Worm (Caenorhabditis elegans) whole organism, L4 larva: ENCODE measurements around the gene C49C3.15.

Experiments
- T26A8.4 ChIP-seq: fragments of 200-800 bp; sonication (Bioruptor generic); IDR thresholded peaks from 2 replicates; pipeline ENCODE4 v1.3.6; 2022; ENCODE audit warnings: missing genetic modification characterization, missing compliant biosample characterization
- gei-8 ChIP-seq: fragments of 200-800 bp; sonication (Bioruptor generic); optimal IDR thresholded peaks from 2 replicates; lab custom pipeline; 2018; ENCODE audit warnings: mild to moderate bottlenecking, missing genetic modification characterization, missing compliant biosample characterization
- mdl-1 ChIP-seq, 2 experiments: fragments of 150-350 bp in 1 of 2; sonication (generic microtip) in 1 of 2; optimal IDR thresholded peaks; 2 replicates each; lab custom pipeline; 2014 to 2017; ENCODE audit warnings: missing biosample characterization in 2 of 2, missing genetic modification characterization in 2 of 2
- mxl-3 ChIP-seq: fragments of 200-800 bp; sonication (Bioruptor generic); optimal IDR thresholded peaks from 2 replicates; lab custom pipeline; 2018; ENCODE audit warnings: mild to moderate bottlenecking, missing genetic modification characterization, missing compliant biosample characterization
- nhr-6 ChIP-seq: fragments of 150-350 bp; optimal IDR thresholded peaks from 2 replicates; lab custom pipeline; 2014; ENCODE audit warnings: missing biosample characterization, missing genetic modification characterization
- nhr-77 ChIP-seq: fragments of 150-350 bp; optimal IDR thresholded peaks from 2 replicates; lab custom pipeline; 2014; ENCODE audit warnings: missing biosample characterization, missing genetic modification characterization
- tra-1 ChIP-seq: fragments of 200-800 bp; sonication (Bioruptor generic); IDR thresholded peaks from 2 replicates; pipeline ENCODE4 v1.3.6; 2022; ENCODE audit warnings: missing genetic modification reagents, missing genetic modification characterization, missing compliant biosample characterization
- unc-62 ChIP-seq, 3 experiments: fragments of 150-350 bp in 1 of 3; sonication (generic microtip); optimal IDR thresholded peaks in 2 of 3; peaks in 1 of 3; 1 replicate in 1 of 3; 2 replicates in 2 of 3; lab custom pipeline; 2014 to 2017; ENCODE audit warnings: missing biosample characterization in 3 of 3, missing genetic modification characterization in 3 of 3, missing genetic modification reagents in 3 of 3, missing genotype in 1 of 3

DNA sequence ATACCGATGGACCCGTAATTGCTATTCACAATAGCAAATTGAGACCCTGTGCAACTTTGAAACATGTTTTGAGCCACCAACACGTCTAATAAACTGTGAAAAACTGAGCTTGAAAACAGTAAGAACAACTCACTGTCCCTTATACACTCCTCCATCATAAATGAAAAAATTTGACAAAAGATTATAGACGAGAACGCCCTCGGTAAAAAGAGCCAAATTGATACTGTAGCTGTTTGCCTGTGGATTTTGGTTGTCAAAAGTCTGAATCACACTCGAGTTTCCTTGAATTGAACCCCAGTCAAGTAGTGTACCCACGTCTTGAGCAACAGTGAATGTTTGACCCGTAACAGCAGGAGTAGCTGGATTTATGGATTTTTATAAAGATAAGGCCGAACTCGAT lies 7.0 kb downstream of the C49C3.15 start:
- TF ChIP-seq unc-62 (GFP tag; optimal IDR thresholded peaks at IDR 0.05 in 1 of 2; lab: Kevin White, UChicago) (peak in 1 of 2 experiments; percentile 95), unc-62 (tag; optimal IDR thresholded peaks at IDR 0.05; lab: Kevin White, UChicago) (no peak), mdl-1 (tag; optimal IDR thresholded peaks at IDR 0.05; lab: Kevin White, UChicago) (no peak), mxl-3 (GFP tag; lab: Kevin White, UChicago) (no peak), T26A8.4 (GFP tag; lab: Robert Waterston, UW) (no peak), nhr-77 (tag; lab: Kevin White, UChicago) (no peak), gei-8 (GFP tag; lab: Kevin White, UChicago) (no peak), nhr-6 (tag; lab: Kevin White, UChicago) (no peak), tra-1 (GFP tag; lab: Robert Waterston, UW) (no peak)
